Fruit fly (Drosophila melanogaster) whole organism, embryonic: ENCODE measurements around the gene Datp.
A peak's percentile ranks its signal among the peaks of the same experiment; 100 is the strongest.

ENCODE experiments used
- Adf1 ChIP-seq: fragments of 200-800 bp; sonication (Bioruptor generic); IDR thresholded peaks from 2 replicates; pipeline ENCODE4 v1.3.6; 2022; ENCODE audit warnings: missing biosample characterization, missing genetic modification characterization
- Bgb ChIP-seq: fragments of 200-800 bp; sonication (Bioruptor generic); IDR thresholded peaks from 2 replicates; pipeline ENCODE4 v1.3.6; 2022; ENCODE audit warnings: missing biosample characterization, missing genetic modification characterization; ENCODE audit not compliant: partially characterized antibody
- CG10959 ChIP-seq: fragments of 200-800 bp; sonication (Bioruptor generic); IDR thresholded peaks from 2 replicates; pipeline ENCODE4 v1.3.6; 2022; ENCODE audit warnings: missing biosample characterization, missing genetic modification characterization
- CG14710 ChIP-seq: fragments of 200-800 bp; sonication (Bioruptor generic); optimal IDR thresholded peaks from 3 replicates; lab custom pipeline; 2019; ENCODE audit warnings: missing biosample characterization, mild to moderate bottlenecking, missing genetic modification characterization, moderate library complexity
- CG1529 ChIP-seq: fragments of 200-800 bp; sonication (Bioruptor generic); optimal IDR thresholded peaks from 3 replicates; lab custom pipeline; 2018; ENCODE audit warnings: missing biosample characterization, missing genetic modification characterization
- CG16779 ChIP-seq: fragments of 200-800 bp; sonication (Bioruptor generic); IDR thresholded peaks from 2 replicates; pipeline ENCODE4 v1.3.6; 2022; ENCODE audit warnings: missing biosample characterization, missing genetic modification characterization
- CG16813 ChIP-seq: fragments of 200-800 bp; sonication (Bioruptor generic); IDR thresholded peaks from 3 replicates; pipeline ENCODE4 v1.3.6; 2022; ENCODE audit warnings: missing biosample characterization, missing genetic modification characterization; ENCODE audit not compliant: partially characterized antibody
- CG17912 ChIP-seq: fragments of 200-800 bp; sonication (Bioruptor generic); optimal IDR thresholded peaks from 2 replicates; lab custom pipeline; 2018; ENCODE audit warnings: missing biosample characterization, mild to moderate bottlenecking, missing genetic modification characterization
- CG1832 ChIP-seq: fragments of 200-800 bp; sonication (Bioruptor generic); optimal IDR thresholded peaks from 2 replicates; lab custom pipeline; 2017; ENCODE audit warnings: missing biosample characterization, mild to moderate bottlenecking, missing genetic modification characterization, inconsistent platforms
- CG33213 ChIP-seq: fragments of 200-800 bp; sonication (Bioruptor generic); optimal IDR thresholded peaks from 3 replicates; lab custom pipeline; 2016; ENCODE audit warnings: missing biosample characterization, missing genetic modification characterization
- CG34376 ChIP-seq: fragments of 200-800 bp; sonication (Bioruptor generic); optimal IDR thresholded peaks from 2 replicates; lab custom pipeline; 2018; ENCODE audit warnings: missing biosample characterization, mild to moderate bottlenecking, missing genetic modification characterization
- CG4360 ChIP-seq: fragments of 200-800 bp; sonication (Bioruptor generic); IDR thresholded peaks from 2 replicates; pipeline ENCODE4 v1.3.6; 2022; ENCODE audit warnings: missing biosample characterization, missing genetic modification characterization
- CG43689 ChIP-seq: fragments of 200-800 bp; sonication (Bioruptor generic); IDR thresholded peaks from 2 replicates; pipeline ENCODE4 v1.3.6; 2022; ENCODE audit warnings: missing biosample characterization, missing genetic modification characterization
- CG5180 ChIP-seq: fragments of 200-800 bp; sonication (Bioruptor generic); optimal IDR thresholded peaks from 3 replicates; lab custom pipeline; 2017; ENCODE audit warnings: missing biosample characterization, missing genetic modification characterization, mild to moderate bottlenecking, moderate library complexity, missing genetic modification reagents
- CG6175 ChIP-seq: fragments of 200-800 bp; sonication (Bioruptor generic); IDR thresholded peaks from 3 replicates; pipeline ENCODE4 v1.3.6; 2022; ENCODE audit warnings: missing biosample characterization, missing genetic modification characterization
- CG6254 ChIP-seq: fragments of 200-800 bp; sonication (Bioruptor generic); optimal IDR thresholded peaks from 3 replicates; lab custom pipeline; 2017; ENCODE audit warnings: mild to moderate bottlenecking, missing biosample characterization, missing genetic modification reagents, missing genetic modification characterization
- CG6689 ChIP-seq: fragments of 200-800 bp; sonication (Bioruptor generic); IDR thresholded peaks from 2 replicates; pipeline ENCODE4 v1.3.6; 2022; ENCODE audit warnings: missing biosample characterization, missing genetic modification characterization
- CG7556 ChIP-seq: fragments of 200-800 bp; sonication (Bioruptor generic); optimal IDR thresholded peaks from 2 replicates; lab custom pipeline; 2017; ENCODE audit warnings: missing biosample characterization, mild to moderate bottlenecking, missing genetic modification characterization
- CG9609 ChIP-seq: fragments of 200-800 bp; sonication (Bioruptor generic); optimal IDR thresholded peaks from 3 replicates; lab custom pipeline; 2016; ENCODE audit warnings: missing biosample characterization, missing genetic modification characterization
- CrebB ChIP-seq: fragments of 200-800 bp; sonication (Bioruptor generic); optimal IDR thresholded peaks from 3 replicates; lab custom pipeline; 2018; ENCODE audit warnings: missing biosample characterization, mild to moderate bottlenecking, missing genetic modification characterization
- D19A ChIP-seq: fragments of 200-800 bp; optimal IDR thresholded peaks from 3 replicates; lab custom pipeline; 2019; ENCODE audit warnings: missing biosample characterization, mild to moderate bottlenecking, missing genetic modification characterization, moderate library complexity
- Deaf1 ChIP-seq: fragments of 200-800 bp; optimal IDR thresholded peaks from 3 replicates; lab custom pipeline; 2019; ENCODE audit warnings: missing biosample characterization, mild to moderate bottlenecking, missing genetic modification characterization, moderate library complexity
- Dp ChIP-seq: fragments of 200-800 bp; sonication (Bioruptor generic); optimal IDR thresholded peaks from 2 replicates; lab custom pipeline; 2018; ENCODE audit warnings: missing biosample characterization, mild to moderate bottlenecking, missing genetic modification characterization, moderate library complexity
- H2.0 ChIP-seq: fragments of 200-800 bp; sonication (Bioruptor generic); IDR thresholded peaks from 2 replicates; pipeline ENCODE4 v1.3.6; 2022; ENCODE audit warnings: missing biosample characterization, missing genetic modification characterization
- Hsf ChIP-seq: fragments of 200-800 bp; sonication (Bioruptor generic); optimal IDR thresholded peaks from 3 replicates; lab custom pipeline; 2016; ENCODE audit warnings: missing biosample characterization, missing genetic modification characterization
- Lpt ChIP-seq: fragments of >200 bp; optimal IDR thresholded peaks from 2 replicates; lab custom pipeline; 2018; ENCODE audit warnings: missing biosample characterization, missing genetic modification characterization
- PHDP ChIP-seq: fragments of 200-800 bp; sonication (Bioruptor generic); optimal IDR thresholded peaks from 3 replicates; lab custom pipeline; 2018; ENCODE audit warnings: missing biosample characterization, mild to moderate bottlenecking, missing genetic modification characterization, moderate library complexity
- Six4 ChIP-seq: fragments of 200-800 bp; sonication (Bioruptor generic); optimal IDR thresholded peaks from 2 replicates; lab custom pipeline; 2016; ENCODE audit warnings: missing biosample characterization, missing genetic modification characterization
- Spps ChIP-seq: fragments of 200-800 bp; sonication (Bioruptor generic); optimal IDR thresholded peaks from 2 replicates; lab custom pipeline; 2018; ENCODE audit warnings: missing biosample characterization, mild to moderate bottlenecking, missing genetic modification characterization
- dpn ChIP-seq, 2 experiments: fragments of 200-800 bp; sonication (Bioruptor generic); optimal IDR thresholded peaks; 3 replicates each; lab custom pipeline; 2016; ENCODE audit warnings: missing biosample characterization in 2 of 2, missing genetic modification characterization in 2 of 2
- exex ChIP-seq: fragments of 200-800 bp; sonication (Bioruptor generic); optimal IDR thresholded peaks from 4 replicates; lab custom pipeline; 2018; ENCODE audit warnings: missing biosample characterization, mild to moderate bottlenecking, missing genetic modification characterization, moderate library complexity
- eyg ChIP-seq: fragments of 200-800 bp; sonication (Bioruptor generic); optimal IDR thresholded peaks from 3 replicates; lab custom pipeline; 2016; ENCODE audit warnings: missing biosample characterization, missing genetic modification characterization
- gcm2 ChIP-seq: fragments of 200-800 bp; sonication (Bioruptor generic); optimal IDR thresholded peaks from 2 replicates; lab custom pipeline; 2016; ENCODE audit warnings: missing biosample characterization, missing genetic modification characterization
- inv ChIP-seq: fragments of 200-800 bp; sonication (Bioruptor generic); IDR thresholded peaks from 2 replicates; pipeline ENCODE4 v1.3.6; 2022; ENCODE audit warnings: missing biosample characterization, missing genetic modification characterization; ENCODE audit not compliant: partially characterized antibody
- kay ChIP-seq: fragments of 200-800 bp; sonication (Bioruptor generic); optimal IDR thresholded peaks from 2 replicates; lab custom pipeline; 2016; ENCODE audit warnings: missing biosample characterization, missing genetic modification characterization
- ken ChIP-seq: fragments of 200-800 bp; sonication (Bioruptor generic); IDR thresholded peaks from 3 replicates; pipeline ENCODE4 v1.3.6; 2022; ENCODE audit warnings: missing biosample characterization, missing genetic modification characterization
- kni ChIP-seq: fragments of 200-800 bp; sonication (Bioruptor generic); optimal IDR thresholded peaks from 3 replicates; lab custom pipeline; 2017; ENCODE audit warnings: mild to moderate bottlenecking, missing biosample characterization, missing genetic modification reagents, missing genetic modification characterization
- lbe ChIP-seq: fragments of 200-800 bp; sonication (Bioruptor generic); optimal IDR thresholded peaks from 2 replicates; lab custom pipeline; 2016; ENCODE audit warnings: missing biosample characterization, mild to moderate bottlenecking, missing genetic modification characterization
- lola ChIP-seq, 3 experiments: fragments of >200 bp in 2 of 3; fragments of 200-800 bp in 1 of 3; sonication (Bioruptor generic) in 1 of 3; optimal IDR thresholded peaks; 2 replicates each; lab custom pipeline; 2017 to 2019; ENCODE audit warnings: missing biosample characterization in 3 of 3, missing genetic modification characterization in 3 of 3, mild to moderate bottlenecking in 1 of 3, moderate library complexity in 1 of 3
- onecut ChIP-seq: fragments of 200-800 bp; sonication (Bioruptor generic); IDR thresholded peaks from 2 replicates; pipeline ENCODE4 v1.3.6; 2022; ENCODE audit warnings: missing biosample characterization, missing genetic modification characterization
- rib ChIP-seq: fragments of 200-800 bp; sonication (Bioruptor generic); IDR thresholded peaks from 2 replicates; pipeline ENCODE4 v1.3.6; 2022; ENCODE audit warnings: missing biosample characterization, missing genetic modification characterization
- sc ChIP-seq, 3 experiments: fragments of >200 bp in 2 of 3; fragments of 200-800 bp in 1 of 3; sonication (Bioruptor generic) in 1 of 3; optimal IDR thresholded peaks; 2 replicates in 2 of 3; 3 replicates in 1 of 3; lab custom pipeline; 2017; ENCODE audit warnings: mild to moderate bottlenecking in 1 of 3, missing biosample characterization in 1 of 3, missing genetic modification characterization in 1 of 3, missing genetic modification reagents in 1 of 3
- sug ChIP-seq: fragments of 200-800 bp; optimal IDR thresholded peaks from 2 replicates; lab custom pipeline; 2019; ENCODE audit warnings: missing biosample characterization, mild to moderate bottlenecking, missing genetic modification characterization, moderate library complexity
- tin ChIP-seq: fragments of 200-800 bp; sonication (Bioruptor generic); optimal IDR thresholded peaks from 3 replicates; lab custom pipeline; 2016; ENCODE audit warnings: missing biosample characterization, missing genetic modification characterization
- tna ChIP-seq: fragments of 200-800 bp; sonication (Bioruptor generic); IDR thresholded peaks from 2 replicates; pipeline ENCODE4 v1.3.6; 2022; ENCODE audit warnings: missing biosample characterization, missing genetic modification characterization; ENCODE audit not compliant: partially characterized antibody
- wek ChIP-seq: fragments of 200-800 bp; sonication (Bioruptor generic); optimal IDR thresholded peaks from 3 replicates; lab custom pipeline; 2018; ENCODE audit warnings: missing biosample characterization, mild to moderate bottlenecking, missing genetic modification characterization, moderate library complexity

Datp gene

DNA sequence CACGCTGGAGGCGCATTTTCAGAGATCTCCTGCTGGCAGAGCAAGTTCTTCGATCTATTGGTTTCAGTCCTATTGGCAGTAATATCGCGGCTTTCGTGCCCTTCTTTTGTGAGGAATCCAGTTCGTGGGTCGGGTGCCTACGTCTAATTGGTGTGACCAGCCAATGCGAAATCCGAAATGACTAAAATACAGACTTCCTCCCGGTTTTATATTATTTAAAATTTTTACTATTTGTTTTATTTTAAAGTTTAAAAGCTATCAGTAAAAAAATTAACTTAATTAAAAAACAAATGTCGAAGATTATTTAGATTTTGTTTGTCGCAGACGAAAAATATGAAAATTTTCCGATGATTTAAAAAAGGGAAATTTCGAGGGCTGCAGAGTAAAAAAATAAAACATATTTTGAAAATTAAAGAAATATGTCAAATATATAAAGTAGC is 25.0 kb upstream of the Datp start, which contains the start of gene CG5850 (continued):
- TF ChIP-seq Dp (GFP tag; lab: Kevin White, UChicago) (peak; percentile 61), Spps (no peak), tin (GFP tag; lab: Kevin White, UChicago) (no peak), lbe (GFP tag; lab: Kevin White, UChicago) (peak; percentile 25), gcm2 (no peak), kni (GFP tag; lab: Kevin White, UChicago) (no peak), CG43689 (GFP tag; lab: Robert Waterston, UW) (no peak), CG1832 (GFP tag; lab: Kevin White, UChicago) (no peak), CG4360 (GFP tag; lab: Robert Waterston, UW) (no peak), CG7556 (GFP tag; lab: Kevin White, UChicago) (no peak), Adf1 (GFP tag; lab: Robert Waterston, UW) (no peak)

DNA sequence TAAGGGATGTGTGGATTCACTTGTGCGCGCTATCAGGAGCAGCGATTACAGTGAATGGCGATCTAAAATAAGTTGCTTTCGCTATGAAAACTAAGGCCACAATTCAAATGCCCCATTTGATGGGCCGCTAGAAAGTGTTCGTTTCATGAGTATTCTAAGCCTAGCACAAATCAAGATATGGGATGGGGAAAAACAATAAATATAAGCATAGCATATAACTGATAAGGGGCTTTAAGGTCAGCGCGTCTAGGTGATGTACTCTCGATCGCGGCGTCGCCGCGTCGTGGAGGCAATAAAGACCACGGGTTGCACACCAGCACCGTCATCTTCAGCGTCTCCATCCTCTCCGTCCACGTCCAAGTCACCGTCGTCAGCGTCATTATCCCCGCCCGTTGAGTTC is 22.2 kb upstream of the Datp start:
- TF ChIP-seq CG10959 (GFP tag; lab: Robert Waterston, UW) (no peak), CG16779 (GFP tag; lab: Robert Waterston, UW) (no peak), CG34376 (GFP tag; lab: Kevin White, UChicago) (peak; percentile 19), kay (GFP tag; lab: Kevin White, UChicago) (no peak), sug (peak; percentile 6)

dm6 chr2L:9956993-9957652 is 18.5 kb upstream of the Datp start, which contains the start of the genes CG4658 and CG5846:
Gene CG4658, plus strand, starts transcription at chr2L:9957132.
Gene CG5846, minus strand, starts transcription at chr2L:9957237.
- no peak for TF ChIP-seq tna (GFP tag; lab: Robert Waterston, UW)
- TF ChIP-seq Hsf (GFP tag; lab: Kevin White, UChicago) = peak; percentile 94
- peak; percentile 97 for TF ChIP-seq PHDP (tag; lab: Kevin White, UChicago)
- peak; percentile 82 for TF ChIP-seq exex (tag; lab: Kevin White, UChicago)
- peak; percentile 76 for TF ChIP-seq CrebB (tag; lab: Kevin White, UChicago)
- TF ChIP-seq Deaf1 = peak; percentile 79
- peak; percentile 64 for TF ChIP-seq CG9609 (GFP tag; lab: Kevin White, UChicago)
- peak; percentile 94 for TF ChIP-seq Six4
- TF ChIP-seq Bgb (GFP tag; lab: Robert Waterston, UW) = no peak
- TF ChIP-seq CG6689 (GFP tag; lab: Robert Waterston, UW) = peak; percentile 97
- TF ChIP-seq CG6254 (GFP tag; lab: Kevin White, UChicago) = peak; percentile 81
- TF ChIP-seq lbe (GFP tag; lab: Kevin White, UChicago) = peak; percentile 74
- TF ChIP-seq sc (optimal IDR thresholded peaks at IDR 0.05; lab: Kevin White, UChicago) = no peak
- peak; percentile 82 for TF ChIP-seq sc (GFP tag; optimal IDR thresholded peaks at IDR 0.05; lab: Kevin White, UChicago)
- peak; percentile 42 for TF ChIP-seq CG33213
- TF ChIP-seq lola (GFP tag; optimal IDR thresholded peaks at IDR 0.05; lab: Kevin White, UChicago) = peak in 1 of 3 experiments; percentile 94
- TF ChIP-seq CG17912 (GFP tag; lab: Kevin White, UChicago) = peak; percentile 9
- TF ChIP-seq onecut = peak; percentile 66
- peak; percentile 96 for TF ChIP-seq CG14710
- TF ChIP-seq inv (GFP tag; lab: Robert Waterston, UW) = no peak
- peak; percentile 39 for TF ChIP-seq wek (GFP tag; lab: Kevin White, UChicago)
- peak; percentile 92 for TF ChIP-seq D19A
- peak; percentile 91 for TF ChIP-seq H2.0 (GFP tag; lab: Robert Waterston, UW)
- peak; percentile 81 to 95 for TF ChIP-seq dpn (GFP tag; optimal IDR thresholded peaks at IDR 0.05; lab: Kevin White, UChicago)
- no peak for TF ChIP-seq CG5180 (GFP tag; lab: Kevin White, UChicago)
- peak; percentile 83 for TF ChIP-seq ken
- TF ChIP-seq eyg = no peak
- no peak for TF ChIP-seq CG16813
- TF ChIP-seq CG1529 (GFP tag; lab: Kevin White, UChicago) = peak; percentile 79
- TF ChIP-seq rib (GFP tag; lab: Robert Waterston, UW) = peak; percentile 86
- no peak for TF ChIP-seq Lpt (GFP tag; lab: Kevin White, UChicago)
- TF ChIP-seq CG6175 (GFP tag; lab: Robert Waterston, UW) = peak; percentile 63; the same call in 2 of the 3 replicates
